Worm (Caenorhabditis elegans) whole organism, young adult: ENCODE measurements around the gene let-4.

ENCODE experiments used
- F23B12.7 ChIP-seq: sonication (generic microtip); optimal IDR thresholded peaks from 2 replicates; lab custom pipeline; 2017; ENCODE audit warnings: missing genetic modification characterization, mild to moderate bottlenecking, missing compliant biosample characterization, antibody characterized with exemption, moderate library complexity; ENCODE audit not compliant: insufficient read depth
- F49E8.2 ChIP-seq: sonication (generic microtip); optimal IDR thresholded peaks from 3 replicates; lab custom pipeline; 2017; ENCODE audit warnings: missing genetic modification characterization, mild to moderate bottlenecking, missing compliant biosample characterization, antibody characterized with exemption, moderate library complexity; ENCODE audit not compliant: insufficient read depth
- T26A5.8 ChIP-seq: sonication (generic microtip); optimal IDR thresholded peaks from 2 replicates; lab custom pipeline; 2016; ENCODE audit warnings: missing genetic modification characterization, missing compliant biosample characterization
- Y53F4B.3 ChIP-seq: fragments of 200-800 bp; sonication (Bioruptor generic); IDR thresholded peaks from 2 replicates; pipeline ENCODE4 v1.3.6; 2022; ENCODE audit warnings: missing genetic modification reagents, missing genetic modification characterization, missing compliant biosample characterization
- ama-1 ChIP-seq, 3 experiments: fragments of 150-350 bp in 1 of 3; sonication (generic microtip) in 2 of 3; optimal IDR thresholded peaks; 2 replicates each; lab custom pipeline; 2014 to 2018; ENCODE audit warnings: missing biosample characterization in 2 of 3, missing genetic modification characterization in 2 of 3, missing genetic modification reagents in 2 of 3
- aptf-3 ChIP-seq: fragments of 200-800 bp; sonication (Bioruptor generic); IDR thresholded peaks from 2 replicates; pipeline ENCODE4 v1.3.6; 2022; ENCODE audit warnings: missing genetic modification characterization, missing compliant biosample characterization
- atf-7 ChIP-seq: sonication (generic microtip); optimal IDR thresholded peaks from 2 replicates; lab custom pipeline; 2017; ENCODE audit warnings: mild to moderate bottlenecking, missing genetic modification characterization, missing compliant biosample characterization
- attf-3 ChIP-seq: fragments of 200-800 bp; sonication (Bioruptor generic); conservative IDR thresholded peaks from 2 replicates; pipeline ENCODE4 v1.3.6; 2022; ENCODE audit warnings: missing genetic modification reagents, missing genetic modification characterization, missing compliant biosample characterization
- attf-6 ChIP-seq: fragments of 200-800 bp; sonication (Bioruptor generic); IDR thresholded peaks from 2 replicates; pipeline ENCODE4 v1.3.6; 2022; ENCODE audit warnings: missing genetic modification reagents, missing genetic modification characterization, missing compliant biosample characterization
- bed-1 ChIP-seq: fragments of 200-800 bp; sonication (Bioruptor generic); IDR thresholded peaks from 2 replicates; pipeline ENCODE4 v1.3.6; 2022; ENCODE audit warnings: missing genetic modification reagents, missing genetic modification characterization, missing compliant biosample characterization
- bed-2 ChIP-seq: fragments of 200-800 bp; sonication (Bioruptor generic); IDR thresholded peaks from 2 replicates; pipeline ENCODE4 v1.3.6; 2022; ENCODE audit warnings: missing genetic modification reagents, missing genetic modification characterization, missing compliant biosample characterization
- ccch-3 ChIP-seq: fragments of 200-800 bp; sonication (Bioruptor generic); optimal IDR thresholded peaks from 2 replicates; lab custom pipeline; 2018; ENCODE audit warnings: mild to moderate bottlenecking, missing genetic modification characterization, missing compliant biosample characterization
- cebp-1 ChIP-seq, 2 experiments: fragments of 200-800 bp in 1 of 2; sonication (Bioruptor generic) in 1 of 2; sonication (generic microtip) in 1 of 2; IDR thresholded peaks in 1 of 2; optimal IDR thresholded peaks in 1 of 2; 2 replicates each; pipeline versions ENCODE4 v1.3.6 to Lab custom; 2017 to 2022; ENCODE audit warnings: missing compliant biosample characterization in 2 of 2, missing genetic modification characterization in 2 of 2, mild to moderate bottlenecking in 1 of 2, missing genetic modification reagents in 1 of 2, moderate library complexity in 1 of 2
- cebp-2 ChIP-seq: fragments of 200-800 bp; sonication (Bioruptor generic); IDR thresholded peaks from 2 replicates; pipeline ENCODE4 v1.3.6; 2022; ENCODE audit warnings: missing genetic modification characterization, missing compliant biosample characterization
- ceh-27 ChIP-seq: fragments of 200-800 bp; sonication (Bioruptor generic); optimal IDR thresholded peaks from 2 replicates; lab custom pipeline; 2018; ENCODE audit warnings: mild to moderate bottlenecking, missing genetic modification characterization, moderate library complexity, missing compliant biosample characterization
- chd-7 ChIP-seq: sonication (generic microtip); optimal IDR thresholded peaks from 2 replicates; lab custom pipeline; 2016; ENCODE audit warnings: mild to moderate bottlenecking, missing genetic modification characterization, moderate library complexity, missing compliant biosample characterization
- die-1 ChIP-seq: sonication (generic microtip); optimal IDR thresholded peaks from 2 replicates; lab custom pipeline; 2016; ENCODE audit warnings: missing genotype, mild to moderate bottlenecking, missing genetic modification characterization, missing compliant biosample characterization
- dox-1 ChIP-seq: fragments of 200-800 bp; sonication (Bioruptor generic); IDR thresholded peaks from 2 replicates; pipeline ENCODE4 v1.3.6; 2022; ENCODE audit warnings: missing genetic modification reagents, missing genetic modification characterization, missing compliant biosample characterization
- egl-44 ChIP-seq: fragments of 200-800 bp; sonication (Bioruptor generic); IDR thresholded peaks from 2 replicates; pipeline ENCODE4 v1.3.6; 2022; ENCODE audit warnings: missing genetic modification reagents, missing genetic modification characterization, missing compliant biosample characterization
- ets-4 ChIP-seq: fragments of 200-800 bp; sonication (Bioruptor generic); optimal IDR thresholded peaks from 2 replicates; lab custom pipeline; 2018; ENCODE audit warnings: mild to moderate bottlenecking, missing genetic modification characterization, missing compliant biosample characterization
- hlh-12 ChIP-seq: sonication (generic microtip); optimal IDR thresholded peaks from 2 replicates; lab custom pipeline; 2016; ENCODE audit warnings: missing genetic modification characterization, missing compliant biosample characterization
- hmg-20 ChIP-seq: fragments of 200-800 bp; sonication (Bioruptor generic); IDR thresholded peaks from 2 replicates; pipeline ENCODE4 v1.3.6; 2022; ENCODE audit warnings: missing genetic modification reagents, missing genetic modification characterization, missing compliant biosample characterization
- let-607 ChIP-seq, 2 experiments: fragments of 200-800 bp in 1 of 2; sonication (Bioruptor generic) in 1 of 2; sonication (generic microtip) in 1 of 2; optimal IDR thresholded peaks; 2 replicates each; lab custom pipeline; 2016 to 2018; ENCODE audit warnings: mild to moderate bottlenecking in 2 of 2, missing compliant biosample characterization in 2 of 2, missing genetic modification characterization in 2 of 2, moderate library complexity in 2 of 2, missing genotype in 1 of 2
- lin-35 ChIP-seq, 3 experiments: fragments of 150-350 bp in 2 of 3; sonication (generic microtip) in 1 of 3; optimal IDR thresholded peaks; 2 replicates each; lab custom pipeline; 2014 to 2018; ENCODE audit warnings: missing biosample characterization in 3 of 3, missing genetic modification characterization in 3 of 3, missing genetic modification reagents in 3 of 3
- lin-54 ChIP-seq: fragments of 200-800 bp; sonication (Bioruptor generic); optimal IDR thresholded peaks from 2 replicates; lab custom pipeline; 2018; ENCODE audit warnings: mild to moderate bottlenecking, missing genetic modification characterization, missing compliant biosample characterization
- lsy-27 ChIP-seq: sonication (generic microtip); optimal IDR thresholded peaks from 2 replicates; lab custom pipeline; 2017; ENCODE audit warnings: missing genetic modification characterization, mild to moderate bottlenecking, missing compliant biosample characterization, antibody characterized with exemption, missing genotype, borderline replicate concordance; ENCODE audit not compliant: insufficient read depth
- madf-10 ChIP-seq: sonication (generic microtip); optimal IDR thresholded peaks from 2 replicates; lab custom pipeline; 2016; ENCODE audit warnings: mild to moderate bottlenecking, missing genetic modification characterization, missing compliant biosample characterization
- madf-6 ChIP-seq: fragments of 200-800 bp; sonication (Bioruptor generic); IDR thresholded peaks from 2 replicates; pipeline ENCODE4 v1.3.6; 2022; ENCODE audit warnings: missing genetic modification reagents, missing genetic modification characterization, missing compliant biosample characterization
- mcd-1 ChIP-seq: fragments of 200-800 bp; sonication (Bioruptor generic); IDR thresholded peaks from 2 replicates; pipeline ENCODE4 v1.3.6; 2022; ENCODE audit warnings: missing genetic modification reagents, missing genetic modification characterization, missing compliant biosample characterization
- nfya-2 ChIP-seq: fragments of 200-800 bp; sonication (Bioruptor generic); IDR thresholded peaks from 2 replicates; pipeline ENCODE4 v1.3.6; 2022; ENCODE audit warnings: missing genetic modification reagents, missing genetic modification characterization, missing compliant biosample characterization
- nhr-120 ChIP-seq: fragments of 200-800 bp; sonication (Bioruptor generic); IDR thresholded peaks from 2 replicates; pipeline ENCODE4 v1.3.6; 2022; ENCODE audit warnings: missing genetic modification characterization, missing compliant biosample characterization
- nhr-80 ChIP-seq: sonication (generic microtip); optimal IDR thresholded peaks from 2 replicates; lab custom pipeline; 2016; ENCODE audit warnings: missing genetic modification characterization, missing compliant biosample characterization
- sdz-38 ChIP-seq: sonication (generic microtip); optimal IDR thresholded peaks from 2 replicates; lab custom pipeline; 2016; ENCODE audit warnings: missing genotype, missing genetic modification characterization, missing compliant biosample characterization
- snpc-1.1 ChIP-seq: sonication (generic microtip); optimal IDR thresholded peaks from 2 replicates; lab custom pipeline; 2017; ENCODE audit warnings: missing genetic modification characterization, mild to moderate bottlenecking, missing compliant biosample characterization, antibody characterized with exemption, moderate library complexity, missing genotype, missing genetic modification reagents; ENCODE audit not compliant: insufficient read depth
- snpc-3.4 ChIP-seq: sonication (generic microtip); optimal IDR thresholded peaks from 2 replicates; lab custom pipeline; 2017; ENCODE audit warnings: missing genetic modification characterization, mild to moderate bottlenecking, missing compliant biosample characterization, antibody characterized with exemption, moderate library complexity, missing genotype, missing genetic modification reagents
- snpc-4 ChIP-seq, 5 experiments: fragments of 150-350 bp in 1 of 5; sonication (generic microtip) in 4 of 5; optimal IDR thresholded peaks; 2 replicates each; lab custom pipeline; 2014 to 2018; ENCODE audit warnings: missing genetic modification characterization in 5 of 5, missing biosample characterization in 3 of 5, antibody characterized with exemption in 2 of 5, mild to moderate bottlenecking in 2 of 5, missing compliant biosample characterization in 2 of 5, missing genotype in 2 of 5, moderate library complexity in 2 of 5, missing genetic modification reagents in 1 of 5
- tbp1 ChIP-seq: fragments of 200-800 bp; sonication (Bioruptor generic); optimal IDR thresholded peaks from 2 replicates; lab custom pipeline; 2018; ENCODE audit warnings: mild to moderate bottlenecking, missing genetic modification characterization, missing compliant biosample characterization
- tbx-9 ChIP-seq: sonication (generic microtip); optimal IDR thresholded peaks from 2 replicates; lab custom pipeline; 2016; ENCODE audit warnings: borderline replicate concordance, missing genetic modification characterization, inconsistent platforms, missing compliant biosample characterization
- xnd-1 ChIP-seq: sonication (generic microtip); optimal IDR thresholded peaks from 2 replicates; lab custom pipeline; 2016; ENCODE audit warnings: missing genotype, missing genetic modification reagents, missing genetic modification characterization, missing compliant biosample characterization
- ztf-22 ChIP-seq: fragments of 200-800 bp; sonication (Bioruptor generic); optimal IDR thresholded peaks from 2 replicates; lab custom pipeline; 2018; ENCODE audit warnings: mild to moderate bottlenecking, missing genetic modification characterization, moderate library complexity, missing compliant biosample characterization
- ztf-28 ChIP-seq: fragments of 200-800 bp; sonication (Bioruptor generic); IDR thresholded peaks from 2 replicates; pipeline ENCODE4 v1.3.6; 2022; ENCODE audit warnings: missing genetic modification reagents, missing genetic modification characterization, missing compliant biosample characterization
- ztf-3 ChIP-seq: fragments of 200-800 bp; sonication (Bioruptor generic); optimal IDR thresholded peaks from 2 replicates; lab custom pipeline; 2018; ENCODE audit warnings: mild to moderate bottlenecking, missing genetic modification characterization, missing compliant biosample characterization

The let-4 gene

DNA sequence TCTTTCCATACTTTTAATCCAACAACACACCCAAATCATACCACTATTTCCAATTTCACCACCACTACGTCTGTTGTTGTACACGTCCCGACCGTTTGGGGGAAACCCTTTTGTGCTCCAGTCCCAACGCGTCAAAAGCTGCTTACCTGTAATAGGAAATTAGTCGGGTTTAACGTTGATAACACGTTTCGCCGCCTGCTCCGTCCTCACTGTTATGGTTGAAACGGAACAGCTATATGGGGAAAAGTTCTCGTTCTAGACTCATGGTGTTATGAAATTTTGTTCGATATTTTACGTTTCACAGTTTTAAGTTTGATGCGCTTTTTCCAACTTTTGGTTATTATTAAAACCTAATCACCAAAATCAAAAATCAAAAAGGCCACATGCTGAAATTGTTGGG, 41.8 kb upstream of the let-4 start:
- TF ChIP-seq hmg-20 (GFP tag; lab: Robert Waterston, UW) (no peak), tbx-9 (no peak), nhr-80 (tag; lab: Kevin White, UChicago) (peak; percentile 34), ceh-27 (GFP tag; lab: Kevin White, UChicago) (no peak), nhr-120 (GFP tag; lab: Robert Waterston, UW) (no peak), nfya-2 (GFP tag; lab: Robert Waterston, UW) (no peak), lin-35 (GFP tag; optimal IDR thresholded peaks at IDR 0.05; lab: Kevin White, UChicago) (no peak), F23B12.7 (tag; lab: Kevin White, UChicago) (no peak), dox-1 (no peak)

ce11 chrX:14537625-14538024, 40.1 kb upstream of the let-4 start:
- TF ChIP-seq nhr-80 (tag; lab: Kevin White, UChicago) = peak; percentile 38
- TF ChIP-seq cebp-1 (GFP tag; IDR thresholded peaks at IDR 0.05; lab: Robert Waterston, UW) = peak; percentile 35; the same call in 1 of the 2 replicates
- peak; percentile 57 for TF ChIP-seq cebp-1 (tag; optimal IDR thresholded peaks at IDR 0.05; lab: Kevin White, UChicago)
- no peak for TF ChIP-seq sdz-38

DNA sequence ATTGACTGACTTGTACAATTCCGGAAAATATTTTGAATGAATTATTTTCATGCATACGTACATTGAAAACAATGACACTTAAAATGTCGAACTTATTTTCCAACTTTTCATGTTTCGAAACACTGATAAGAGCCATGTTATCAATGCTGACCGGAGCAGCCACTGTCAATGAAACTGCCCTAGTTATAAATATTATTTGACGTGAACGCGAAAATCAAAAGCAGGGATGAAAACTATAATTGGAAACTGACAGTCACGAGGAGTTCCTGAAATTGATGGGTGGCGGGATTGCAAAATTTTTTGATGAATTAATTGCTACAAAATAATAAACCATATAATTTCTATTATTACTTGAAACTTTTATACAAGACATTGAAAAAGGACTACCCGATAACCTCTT, 38.3 kb upstream of the let-4 start:
- no peak for TF ChIP-seq lsy-27 (tag; lab: Kevin White, UChicago)
- TF ChIP-seq madf-6 (GFP tag; lab: Robert Waterston, UW) = no peak
- no peak for TF ChIP-seq attf-3 (GFP tag; lab: Robert Waterston, UW)
- TF ChIP-seq snpc-1.1 (tag; lab: Kevin White, UChicago) = no peak
- peak; percentile 16; the same call in 1 of the 2 replicates for TF ChIP-seq cebp-1 (GFP tag; IDR thresholded peaks at IDR 0.05; lab: Robert Waterston, UW)
- TF ChIP-seq cebp-1 (tag; optimal IDR thresholded peaks at IDR 0.05; lab: Kevin White, UChicago) = no peak
- TF ChIP-seq chd-7 (tag; lab: Kevin White, UChicago) = no peak
- TF ChIP-seq ama-1 (optimal IDR thresholded peaks at IDR 0.05; lab: Kevin White, UChicago) = no peak
- no peak for TF ChIP-seq ama-1 (GFP tag; optimal IDR thresholded peaks at IDR 0.05; lab: Kevin White, UChicago)
- TF ChIP-seq egl-44 (GFP tag; lab: Robert Waterston, UW) = 0 out of 2 replicates have a peak, but pooled peaks have one; percentile 20
- TF ChIP-seq lin-54 (GFP tag; lab: Kevin White, UChicago) = no peak
- no peak for TF ChIP-seq snpc-4 (GFP tag; optimal IDR thresholded peaks at IDR 0.05; lab: Kevin White, UChicago)
- peak in 1 of 4 experiments; percentile 31 for TF ChIP-seq snpc-4 (tag; optimal IDR thresholded peaks at IDR 0.05; lab: Kevin White, UChicago)
- TF ChIP-seq ets-4 (GFP tag; lab: Kevin White, UChicago) = peak; percentile 10
- no peak for TF ChIP-seq die-1 (tag; lab: Kevin White, UChicago)
- TF ChIP-seq let-607 (tag; optimal IDR thresholded peaks at IDR 0.05; lab: Kevin White, UChicago) = peak; percentile 26 to 67
- TF ChIP-seq xnd-1 (tag; lab: Kevin White, UChicago) = no peak
- TF ChIP-seq tbp1 = peak; percentile 1
- TF ChIP-seq nhr-80 (tag; lab: Kevin White, UChicago) = peak; percentile 90
- peak; percentile 37 for TF ChIP-seq ztf-22 (GFP tag; lab: Kevin White, UChicago)
- no peak for TF ChIP-seq attf-6
- no peak for TF ChIP-seq bed-1 (GFP tag; lab: Robert Waterston, UW)
- no peak for TF ChIP-seq mcd-1 (GFP tag; lab: Robert Waterston, UW)
- TF ChIP-seq atf-7 (tag; lab: Kevin White, UChicago) = peak; percentile 46
- no peak for TF ChIP-seq Y53F4B.3 (GFP tag; lab: Robert Waterston, UW)
- TF ChIP-seq ztf-28 (GFP tag; lab: Robert Waterston, UW) = no peak
- no peak for TF ChIP-seq F23B12.7 (tag; lab: Kevin White, UChicago)
- TF ChIP-seq F49E8.2 (tag; lab: Kevin White, UChicago) = no peak
- TF ChIP-seq ztf-3 = no peak
- no peak for TF ChIP-seq hlh-12 (tag; lab: Kevin White, UChicago)
- TF ChIP-seq snpc-3.4 = no peak
- no peak for TF ChIP-seq bed-2 (GFP tag; lab: Robert Waterston, UW)
- TF ChIP-seq madf-10 (tag; lab: Kevin White, UChicago) = peak; percentile 28
- TF ChIP-seq ccch-3 (GFP tag; lab: Kevin White, UChicago) = no peak
- TF ChIP-seq T26A5.8 (tag; lab: Kevin White, UChicago) = no peak
- TF ChIP-seq cebp-2 (GFP tag; lab: Robert Waterston, UW) = no peak
- TF ChIP-seq aptf-3 (GFP tag; lab: Robert Waterston, UW) = no peak
